Worm (Caenorhabditis elegans) whole organism, dauer: ENCODE results near the gene F08D12.12.

ENCODE experiments used
- unc-62 ChIP-seq: sonication (generic microtip); optimal IDR thresholded peaks from 2 replicates; lab custom pipeline; 2017; ENCODE audit warnings: missing biosample characterization, missing genetic modification reagents, missing genetic modification characterization

Gene F08D12.12

ce11 chrII:2804949-2805348, 18.1 kb upstream of the F08D12.12 start:
- TF ChIP-seq unc-62 (GFP tag; lab: Kevin White, UChicago): no peak

ce11 chrII:2804245-2804644, 17.4 kb upstream of the F08D12.12 start:
- no peak for TF ChIP-seq unc-62 (GFP tag; lab: Kevin White, UChicago)

ce11 chrII:2802804-2803586, 16.1 kb upstream of the F08D12.12 start:
- TF ChIP-seq unc-62 (GFP tag; lab: Kevin White, UChicago): no peak

DNA sequence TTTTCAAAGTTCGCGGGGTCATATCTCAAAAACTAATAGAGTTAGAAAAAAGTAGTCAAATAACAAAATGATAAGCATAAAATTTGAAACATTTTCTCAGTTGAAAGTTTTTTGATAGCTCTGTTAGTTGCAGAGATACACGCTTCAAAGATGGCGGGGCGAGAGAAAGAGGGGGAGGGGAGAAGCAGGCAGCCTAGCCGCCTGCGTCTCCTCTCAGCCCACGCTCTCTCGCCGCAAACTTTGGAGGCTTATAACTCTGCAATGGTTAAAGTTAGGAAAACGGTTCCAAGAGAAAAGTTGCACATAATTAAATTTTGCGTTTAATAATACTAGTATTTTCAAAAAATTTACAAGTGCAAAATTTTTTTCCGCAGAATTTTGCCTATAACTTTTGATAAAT, 14.9 kb upstream of the F08D12.12 start:
- no peak for TF ChIP-seq unc-62 (GFP tag; lab: Kevin White, UChicago)

ce11 chrII:2800550-2801233, 13.8 kb upstream of the F08D12.12 start, which contains the start of gene nhr-119:
TSS of gene nhr-119 (minus strand) at chrII:2800600.
- no peak for TF ChIP-seq unc-62 (GFP tag; lab: Kevin White, UChicago)

DNA sequence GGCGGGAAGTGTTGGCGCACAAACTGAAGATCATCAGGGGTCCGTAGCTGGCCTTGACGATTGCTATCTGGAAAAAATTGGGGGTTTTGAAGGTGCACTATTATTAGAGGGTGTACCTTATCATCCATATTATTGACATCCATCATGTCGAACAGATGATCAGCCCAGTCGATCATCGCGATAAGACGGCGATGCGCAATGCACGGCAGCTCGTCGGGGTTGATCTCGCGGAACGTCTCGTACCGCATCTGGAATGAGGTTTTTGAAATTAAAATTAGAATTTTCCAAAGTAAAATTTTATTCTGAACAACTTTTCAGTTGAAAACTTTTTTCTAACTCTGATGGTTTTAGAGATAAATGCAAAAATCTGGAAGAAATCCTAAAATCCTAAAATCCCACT, 11.1 kb upstream of the F08D12.12 start:
- TF ChIP-seq unc-62 (GFP tag; lab: Kevin White, UChicago): no peak

ce11 chrII:2796431-2796830, 9.6 kb upstream of the F08D12.12 start:
- no peak for TF ChIP-seq unc-62 (GFP tag; lab: Kevin White, UChicago)

DNA sequence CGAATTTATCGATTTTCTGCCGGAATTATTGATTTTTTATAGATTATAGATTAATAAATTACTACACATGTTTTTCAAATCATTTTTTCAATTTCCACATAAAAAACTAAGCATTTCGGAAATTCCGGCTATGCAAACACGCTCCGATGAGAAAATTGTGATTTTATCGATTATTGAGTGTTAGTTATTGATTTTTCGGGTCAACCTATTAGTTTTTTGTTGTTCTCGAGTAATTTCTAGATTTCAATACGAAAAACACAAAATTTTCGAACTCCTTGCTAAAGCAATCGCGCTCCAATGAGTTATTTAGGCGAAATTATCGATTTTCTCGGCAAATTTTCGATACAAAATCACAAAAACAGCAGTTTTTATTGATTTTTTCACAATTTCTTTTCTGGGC, 8.5 kb upstream of the F08D12.12 start:
- TF ChIP-seq unc-62 (GFP tag; lab: Kevin White, UChicago): no peak

- TF ChIP-seq unc-62 (GFP tag; lab: Kevin White, UChicago): no peak
These were observed 4.8 kb upstream of the F08D12.12 start for ce11 chrII:2791693-2792092.

ce11 chrII:2787849-2788248, 968 bp upstream of the F08D12.12 start:
- TF ChIP-seq unc-62 (GFP tag; lab: Kevin White, UChicago): no peak

DNA sequence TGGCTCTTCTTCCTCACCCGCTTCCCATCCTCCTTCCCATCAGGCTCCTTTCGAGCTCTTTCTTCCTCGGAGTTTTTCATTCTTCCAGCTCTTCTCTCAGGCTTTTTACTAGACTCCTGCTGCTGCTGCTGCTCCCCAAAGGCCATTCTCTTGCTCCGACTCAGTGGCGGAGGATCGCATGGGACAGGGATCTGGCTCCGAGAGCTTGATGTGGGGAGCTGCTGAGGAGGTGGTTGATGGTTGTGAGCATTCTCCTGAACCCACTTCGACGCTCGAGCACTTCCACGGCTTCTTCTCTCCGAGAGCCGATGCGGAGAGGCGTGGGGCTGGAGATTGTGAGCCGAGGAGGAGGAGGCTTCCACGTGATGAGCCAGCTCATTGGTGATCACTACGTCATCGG, 1.1 kb downstream of the F08D12.12 start:
- no peak for TF ChIP-seq unc-62 (GFP tag; lab: Kevin White, UChicago)

- TF ChIP-seq unc-62 (GFP tag; lab: Kevin White, UChicago): no peak
These were observed 3.5 kb downstream of the F08D12.12 start for ce11 chrII:2783380-2783779.

ce11 chrII:2781355-2781754, 5.5 kb downstream of the F08D12.12 start, which contains the start of gene F08D12.2:
TSS of gene F08D12.2 (plus strand) at chrII:2781655.
- TF ChIP-seq unc-62 (GFP tag; lab: Kevin White, UChicago): no peak

ce11 chrII:2780804-2781203, 6.1 kb downstream of the F08D12.12 start:
- TF ChIP-seq unc-62 (GFP tag; lab: Kevin White, UChicago): no peak

ce11 chrII:2779253-2779652, 7.6 kb downstream of the F08D12.12 start, which contains the start of gene F08D12.3:
TSS of gene F08D12.3 (plus strand) at chrII:2779553.
- TF ChIP-seq unc-62 (GFP tag; lab: Kevin White, UChicago): no peak

ce11 chrII:2777846-2778245, 9.0 kb downstream of the F08D12.12 start, which contains the start of gene F08D12.4:
TSS of gene F08D12.4 (plus strand) at chrII:2778146.
- no peak for TF ChIP-seq unc-62 (GFP tag; lab: Kevin White, UChicago)
